Fruit fly (Drosophila melanogaster) whole organism, embryonic: ENCODE measurements around the gene CG31832.

Experiments
- Asciz ChIP-seq: fragments of 200-800 bp; sonication (Bioruptor generic); optimal IDR thresholded peaks from 2 replicates; lab custom pipeline; 2017; ENCODE audit warnings: missing biosample characterization, mild to moderate bottlenecking, missing genetic modification characterization, missing genetic modification reagents
- CG10431 ChIP-seq: fragments of 200-800 bp; sonication (Bioruptor generic); optimal IDR thresholded peaks from 3 replicates; lab custom pipeline; 2018; ENCODE audit warnings: missing biosample characterization, mild to moderate bottlenecking, missing genetic modification characterization
- CG11504 ChIP-seq: fragments of 200-800 bp; sonication (Bioruptor generic); optimal IDR thresholded peaks from 3 replicates; lab custom pipeline; 2019; ENCODE audit warnings: missing biosample characterization, mild to moderate bottlenecking, missing genetic modification characterization, moderate library complexity
- CG1233 ChIP-seq: fragments of 200-800 bp; sonication (Bioruptor generic); optimal IDR thresholded peaks from 4 replicates; lab custom pipeline; 2018; ENCODE audit warnings: missing biosample characterization, mild to moderate bottlenecking, missing genetic modification characterization
- CG14014 ChIP-seq: fragments of 200-800 bp; sonication (Bioruptor generic); IDR thresholded peaks from 2 replicates; pipeline ENCODE4 v1.3.6; 2022; ENCODE audit warnings: missing biosample characterization, missing genetic modification characterization
- CG1529 ChIP-seq: fragments of 200-800 bp; sonication (Bioruptor generic); optimal IDR thresholded peaks from 3 replicates; lab custom pipeline; 2018; ENCODE audit warnings: missing biosample characterization, missing genetic modification characterization
- CG16779 ChIP-seq: fragments of 200-800 bp; sonication (Bioruptor generic); IDR thresholded peaks from 2 replicates; pipeline ENCODE4 v1.3.6; 2022; ENCODE audit warnings: missing biosample characterization, missing genetic modification characterization
- CG17186 ChIP-seq: fragments of 200-800 bp; sonication (Bioruptor generic); optimal IDR thresholded peaks from 3 replicates; lab custom pipeline; 2017; ENCODE audit warnings: missing biosample characterization, missing genetic modification reagents, missing genetic modification characterization
- CG17829 ChIP-seq: fragments of 200-800 bp; optimal IDR thresholded peaks from 2 replicates; lab custom pipeline; 2019; ENCODE audit warnings: missing biosample characterization, mild to moderate bottlenecking, missing genetic modification characterization, moderate library complexity
- CG18476 ChIP-seq: fragments of 200-800 bp; sonication (Bioruptor generic); optimal IDR thresholded peaks from 2 replicates; lab custom pipeline; 2016; ENCODE audit warnings: missing biosample characterization, mild to moderate bottlenecking, missing genetic modification characterization
- CG18619 ChIP-seq: fragments of 200-800 bp; sonication (Bioruptor generic); optimal IDR thresholded peaks from 3 replicates; lab custom pipeline; 2017; ENCODE audit warnings: missing biosample characterization, mild to moderate bottlenecking, missing genetic modification characterization
- CG3163 ChIP-seq: fragments of 200-800 bp; sonication (Bioruptor generic); optimal IDR thresholded peaks from 3 replicates; lab custom pipeline; 2016; ENCODE audit warnings: missing biosample characterization, missing genetic modification characterization
- CG32767 ChIP-seq: fragments of 200-800 bp; sonication (Bioruptor generic); IDR thresholded peaks from 2 replicates; pipeline ENCODE4 v1.3.6; 2022; ENCODE audit warnings: missing biosample characterization, missing genetic modification characterization
- CG32772 ChIP-seq: fragments of 200-800 bp; sonication (Bioruptor generic); IDR thresholded peaks from 2 replicates; pipeline ENCODE4 v1.3.6; 2022; ENCODE audit warnings: missing biosample characterization, missing genetic modification characterization
- CG6175 ChIP-seq: fragments of 200-800 bp; sonication (Bioruptor generic); IDR thresholded peaks from 3 replicates; pipeline ENCODE4 v1.3.6; 2022; ENCODE audit warnings: missing biosample characterization, missing genetic modification characterization
- CG8478 ChIP-seq: fragments of >200 bp; optimal IDR thresholded peaks from 2 replicates; lab custom pipeline; 2018
- CG8765 ChIP-seq: fragments of 200-800 bp; sonication (Bioruptor generic); IDR thresholded peaks from 2 replicates; pipeline ENCODE4 v1.3.6; 2022; ENCODE audit warnings: missing biosample characterization, missing genetic modification characterization
- D19A ChIP-seq: fragments of 200-800 bp; optimal IDR thresholded peaks from 3 replicates; lab custom pipeline; 2019; ENCODE audit warnings: missing biosample characterization, mild to moderate bottlenecking, missing genetic modification characterization, moderate library complexity
- Dip3 ChIP-seq: fragments of 200-800 bp; sonication (Bioruptor generic); optimal IDR thresholded peaks from 3 replicates; lab custom pipeline; 2016; ENCODE audit warnings: missing biosample characterization, missing genetic modification characterization
- Dll ChIP-seq: fragments of 200-800 bp; sonication (Bioruptor generic); IDR thresholded peaks from 4 replicates; pipeline ENCODE4 v1.3.6; 2022; ENCODE audit warnings: missing biosample characterization, missing genetic modification characterization; ENCODE audit not compliant: partially characterized antibody
- HLH54F ChIP-seq: fragments of 200-800 bp; sonication (Bioruptor generic); optimal IDR thresholded peaks from 3 replicates; lab custom pipeline; 2016; ENCODE audit warnings: missing biosample characterization, missing genetic modification characterization
- Hr51 ChIP-seq, 2 experiments: fragments of 200-800 bp; sonication (Bioruptor generic); optimal IDR thresholded peaks; 2 replicates in 1 of 2; 3 replicates in 1 of 2; lab custom pipeline; 2016 to 2018; ENCODE audit warnings: missing biosample characterization in 2 of 2, missing genetic modification characterization in 2 of 2, mild to moderate bottlenecking in 1 of 2, moderate library complexity in 1 of 2
- Kr ChIP-seq: fragments of 200-800 bp; sonication (Bioruptor generic); optimal IDR thresholded peaks from 2 replicates; lab custom pipeline; 2017; ENCODE audit warnings: missing biosample characterization, mild to moderate bottlenecking, missing genetic modification characterization
- Max ChIP-seq: fragments of 200-800 bp; sonication (Bioruptor generic); optimal IDR thresholded peaks from 2 replicates; lab custom pipeline; 2016; ENCODE audit warnings: missing biosample characterization, mild to moderate bottlenecking, missing genetic modification characterization
- Mrtf ChIP-seq: fragments of 200-800 bp; sonication (Bioruptor generic); IDR thresholded peaks from 3 replicates; pipeline ENCODE4 v1.3.6; 2022; ENCODE audit warnings: missing biosample characterization, missing genetic modification characterization
- Oaz ChIP-seq: fragments of 200-800 bp; sonication (Bioruptor generic); IDR thresholded peaks from 2 replicates; pipeline ENCODE4 v1.3.6; 2022; ENCODE audit warnings: missing biosample characterization, missing genetic modification characterization
- Usf ChIP-seq: fragments of 200-800 bp; sonication (Bioruptor generic); optimal IDR thresholded peaks from 2 replicates; lab custom pipeline; 2017; ENCODE audit warnings: missing genotype, missing biosample characterization, missing genetic modification characterization
- br ChIP-seq: fragments of >200 bp; optimal IDR thresholded peaks from 2 replicates; lab custom pipeline; 2017
- cas ChIP-seq: fragments of 200-800 bp; sonication (Bioruptor generic); IDR thresholded peaks from 2 replicates; pipeline ENCODE4 v1.3.6; 2022; ENCODE audit warnings: missing biosample characterization, missing genetic modification characterization
- croc ChIP-seq: fragments of 200-800 bp; sonication (Bioruptor generic); conservative IDR thresholded peaks from 3 replicates; pipeline ENCODE4 v1.3.6; 2022; ENCODE audit warnings: missing biosample characterization, missing genetic modification characterization
- crp ChIP-seq, 2 experiments: fragments of 200-800 bp; sonication (Bioruptor generic); optimal IDR thresholded peaks; 2 replicates in 1 of 2; 3 replicates in 1 of 2; lab custom pipeline; 2017; ENCODE audit warnings: missing biosample characterization in 2 of 2, missing genetic modification characterization in 2 of 2, mild to moderate bottlenecking in 1 of 2, moderate library complexity in 1 of 2
- dm ChIP-seq: fragments of 200-800 bp; sonication (Bioruptor generic); optimal IDR thresholded peaks from 3 replicates; lab custom pipeline; 2016; ENCODE audit warnings: missing biosample characterization, missing genetic modification characterization
- dpn ChIP-seq, 2 experiments: fragments of 200-800 bp; sonication (Bioruptor generic); optimal IDR thresholded peaks; 3 replicates each; lab custom pipeline; 2016; ENCODE audit warnings: missing biosample characterization in 2 of 2, missing genetic modification characterization in 2 of 2
- ems ChIP-seq: fragments of 200-800 bp; sonication (Bioruptor generic); optimal IDR thresholded peaks from 3 replicates; lab custom pipeline; 2016; ENCODE audit warnings: missing biosample characterization, missing genetic modification characterization
- esg ChIP-seq: fragments of 200-800 bp; sonication (Bioruptor generic); conservative IDR thresholded peaks from 2 replicates; pipeline ENCODE4 v1.3.6; 2022; ENCODE audit warnings: missing biosample characterization, missing genetic modification characterization
- fru ChIP-seq: fragments of >200 bp; optimal IDR thresholded peaks from 2 replicates; lab custom pipeline; 2017
- gcm ChIP-seq: fragments of 200-800 bp; sonication (Bioruptor generic); optimal IDR thresholded peaks from 2 replicates; lab custom pipeline; 2019; ENCODE audit warnings: missing biosample characterization, mild to moderate bottlenecking, missing genetic modification characterization, moderate library complexity
- gfzf ChIP-seq: fragments of 200-800 bp; sonication (Bioruptor generic); optimal IDR thresholded peaks from 2 replicates; lab custom pipeline; 2016; ENCODE audit warnings: missing biosample characterization, mild to moderate bottlenecking, missing genetic modification characterization, moderate library complexity
- gsb-n ChIP-seq: fragments of 200-800 bp; sonication (Bioruptor generic); optimal IDR thresholded peaks from 3 replicates; lab custom pipeline; 2018; ENCODE audit warnings: missing biosample characterization, mild to moderate bottlenecking, missing genetic modification characterization
- hbn ChIP-seq: fragments of 200-800 bp; sonication (Bioruptor generic); IDR thresholded peaks from 2 replicates; pipeline ENCODE4 v1.3.6; 2022; ENCODE audit warnings: missing biosample characterization, missing genetic modification characterization; ENCODE audit not compliant: partially characterized antibody
- mld ChIP-seq: fragments of 200-800 bp; sonication (Bioruptor generic); IDR thresholded peaks from 3 replicates; pipeline ENCODE4 v1.3.6; 2022; ENCODE audit warnings: missing biosample characterization, missing genetic modification characterization; ENCODE audit not compliant: partially characterized antibody
- otp ChIP-seq: fragments of 200-800 bp; sonication (Bioruptor generic); IDR thresholded peaks from 3 replicates; pipeline ENCODE4, ENCODE4 v1.3.6; 2022; ENCODE audit warnings: missing biosample characterization, missing genetic modification characterization
- pfk ChIP-seq: fragments of 200-800 bp; sonication (Bioruptor generic); optimal IDR thresholded peaks from 2 replicates; lab custom pipeline; 2018; ENCODE audit warnings: missing biosample characterization, mild to moderate bottlenecking, missing genetic modification characterization, moderate library complexity
- repo ChIP-seq: fragments of 200-800 bp; sonication (Bioruptor generic); optimal IDR thresholded peaks from 2 replicates; lab custom pipeline; 2016; ENCODE audit warnings: missing biosample characterization, missing genetic modification characterization
- rib ChIP-seq: fragments of 200-800 bp; sonication (Bioruptor generic); IDR thresholded peaks from 2 replicates; pipeline ENCODE4 v1.3.6; 2022; ENCODE audit warnings: missing biosample characterization, missing genetic modification characterization
- stwl ChIP-seq: fragments of 200-800 bp; sonication (Bioruptor generic); optimal IDR thresholded peaks from 3 replicates; lab custom pipeline; 2018; ENCODE audit warnings: missing biosample characterization, mild to moderate bottlenecking, missing genetic modification characterization, moderate library complexity
- tio ChIP-seq: fragments of 200-800 bp; sonication (Bioruptor generic); optimal IDR thresholded peaks from 2 replicates; lab custom pipeline; 2017; ENCODE audit warnings: missing biosample characterization, missing genetic modification characterization, inconsistent platforms
- tna ChIP-seq: fragments of 200-800 bp; sonication (Bioruptor generic); IDR thresholded peaks from 2 replicates; pipeline ENCODE4 v1.3.6; 2022; ENCODE audit warnings: missing biosample characterization, missing genetic modification characterization; ENCODE audit not compliant: partially characterized antibody
- unc-4 ChIP-seq: fragments of 200-800 bp; sonication (Bioruptor generic); IDR thresholded peaks from 2 replicates; pipeline ENCODE4 v1.3.6; 2022; ENCODE audit warnings: missing biosample characterization, missing genetic modification characterization; ENCODE audit not compliant: partially characterized antibody
- vvl ChIP-seq: fragments of 200-800 bp; sonication (Bioruptor generic); IDR thresholded peaks from 2 replicates; pipeline ENCODE4 v1.3.6; 2022; ENCODE audit warnings: missing biosample characterization, missing genetic modification characterization
- wor ChIP-seq: fragments of 200-800 bp; sonication (Bioruptor generic); IDR thresholded peaks from 2 replicates; pipeline ENCODE4 v1.3.6; 2022; ENCODE audit warnings: missing biosample characterization, missing genetic modification characterization
- zen2 ChIP-seq: fragments of 200-800 bp; sonication (Bioruptor generic); IDR thresholded peaks from 3 replicates; pipeline ENCODE4 v1.3.6; 2022; ENCODE audit warnings: missing biosample characterization, missing genetic modification characterization; ENCODE audit not compliant: partially characterized antibody

Gene CG31832

DNA sequence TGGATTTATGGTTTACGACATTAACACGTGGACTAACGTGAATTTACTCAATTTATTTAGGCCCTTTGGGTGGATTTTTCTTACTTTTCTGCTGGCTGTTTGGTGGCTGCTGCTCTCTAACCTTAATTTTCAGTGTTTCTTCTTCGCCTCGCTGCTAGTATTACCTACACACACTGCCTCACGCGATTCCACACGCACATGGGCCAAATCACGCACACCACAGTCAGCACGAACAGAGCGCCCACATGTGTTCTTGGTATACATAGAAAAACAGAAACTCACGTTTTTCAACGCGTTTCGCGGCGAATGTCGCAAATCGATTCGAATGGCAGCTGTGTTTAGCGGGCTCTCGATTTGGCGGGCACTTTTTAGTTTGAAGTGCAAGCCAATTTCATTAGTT, 36.3 kb upstream of the CG31832 start (continued):
- peak; percentile 52 for TF ChIP-seq gsb-n (tag; lab: Kevin White, UChicago)
- peak; percentile 76 for TF ChIP-seq mld (GFP tag; lab: Robert Waterston, UW)
- no peak for TF ChIP-seq tio (GFP tag; lab: Kevin White, UChicago)
- peak; percentile 77 for TF ChIP-seq unc-4
- peak; percentile 93 for TF ChIP-seq gcm (GFP tag; lab: Kevin White, UChicago)
- no peak for TF ChIP-seq rib (GFP tag; lab: Robert Waterston, UW)
- TF ChIP-seq br (lab: Kevin White, UChicago): no peak
- TF ChIP-seq vvl: no peak
- TF ChIP-seq CG17186 (GFP tag; lab: Kevin White, UChicago): peak; percentile 79
- peak; percentile 100 for TF ChIP-seq CG32767 (GFP tag; lab: Robert Waterston, UW)
- no peak for TF ChIP-seq Oaz
- peak; percentile 42 for TF ChIP-seq Usf (GFP tag; lab: Kevin White, UChicago)
- TF ChIP-seq pfk: peak; percentile 69
- peak; percentile 64 for TF ChIP-seq tna
- TF ChIP-seq CG18476 (GFP tag; lab: Kevin White, UChicago): no peak
- no peak for TF ChIP-seq wor
- TF ChIP-seq CG18619 (GFP tag; lab: Kevin White, UChicago): no peak
- TF ChIP-seq CG11504 (tag; lab: Kevin White, UChicago): peak; percentile 51
- TF ChIP-seq CG32772 (GFP tag; lab: Robert Waterston, UW): no peak
- no peak for TF ChIP-seq CG16779 (GFP tag; lab: Robert Waterston, UW)
- TF ChIP-seq CG8765 (GFP tag; lab: Robert Waterston, UW): no peak
- TF ChIP-seq Kr (GFP tag; lab: Kevin White, UChicago): no peak
- no peak for TF ChIP-seq fru (lab: Kevin White, UChicago)
- peak in 1 of 2 experiments; percentile 15 for TF ChIP-seq Hr51 (GFP tag; optimal IDR thresholded peaks at IDR 0.05; lab: Kevin White, UChicago)
- TF ChIP-seq Max (GFP tag; lab: Kevin White, UChicago): peak; percentile 98
- peak; percentile 6 for TF ChIP-seq CG1233 (GFP tag; lab: Kevin White, UChicago)
- no peak; the same call in 1 of the 2 replicates for TF ChIP-seq CG14014 (GFP tag; lab: Robert Waterston, UW)
- peak; percentile 13 for TF ChIP-seq Dip3 (GFP tag; lab: Kevin White, UChicago)
- peak; percentile 79 for TF ChIP-seq CG17829
- peak; percentile 51 for TF ChIP-seq D19A (tag; lab: Kevin White, UChicago)
- TF ChIP-seq Dll (GFP tag; lab: Robert Waterston, UW): peak; percentile 85
- peak; percentile 25 for TF ChIP-seq HLH54F (GFP tag; lab: Kevin White, UChicago)
- no peak for TF ChIP-seq Mrtf (GFP tag; lab: Robert Waterston, UW)
- no peak for TF ChIP-seq CG1529 (GFP tag; lab: Kevin White, UChicago)
- TF ChIP-seq hbn (GFP tag; lab: Robert Waterston, UW): peak; percentile 85
- TF ChIP-seq CG10431 (GFP tag; lab: Kevin White, UChicago): peak; percentile 14
- no peak for TF ChIP-seq ems (GFP tag; lab: Kevin White, UChicago)
- TF ChIP-seq zen2 (GFP tag; lab: Robert Waterston, UW): no peak; the same call in 2 of the 3 replicates
- no peak for TF ChIP-seq repo (GFP tag; lab: Kevin White, UChicago)
- peak; percentile 53 for TF ChIP-seq gfzf (GFP tag; lab: Kevin White, UChicago)
- TF ChIP-seq dpn (GFP tag; optimal IDR thresholded peaks at IDR 0.05; lab: Kevin White, UChicago): peak in 1 of 2 experiments; percentile 45
- no peak for TF ChIP-seq esg (GFP tag; lab: Robert Waterston, UW)
- no peak for TF ChIP-seq croc
- peak; percentile 9 for TF ChIP-seq CG3163 (GFP tag; lab: Kevin White, UChicago)
- no peak for TF ChIP-seq CG6175 (GFP tag; lab: Robert Waterston, UW)
- TF ChIP-seq otp: no peak
- no peak for TF ChIP-seq Asciz (GFP tag; lab: Kevin White, UChicago)
- peak; percentile 9 to 84 for TF ChIP-seq crp (GFP tag; optimal IDR thresholded peaks at IDR 0.05; lab: Kevin White, UChicago)
- TF ChIP-seq cas (GFP tag; lab: Robert Waterston, UW): peak; percentile 14; the same call in 1 of the 2 replicates
- peak; percentile 100 for TF ChIP-seq dm (GFP tag; lab: Kevin White, UChicago)
- TF ChIP-seq stwl (tag; lab: Kevin White, UChicago): peak; percentile 82
- TF ChIP-seq CG8478: peak; percentile 68
